Worm (Caenorhabditis elegans) whole organism, mixed stage, embryonic: ENCODE results near the gene F55A11.4.

Source experiments
- M03D4.4 ChIP-seq: sonication (generic microtip); optimal IDR thresholded peaks from 2 replicates; lab custom pipeline; 2017; ENCODE audit warnings: mild to moderate bottlenecking, missing genetic modification characterization, missing compliant biosample characterization
- bed-3 ChIP-seq: fragments of 200-800 bp; sonication (Bioruptor generic); optimal IDR thresholded peaks from 3 replicates; lab custom pipeline; 2018; ENCODE audit warnings: mild to moderate bottlenecking, missing genetic modification characterization, moderate library complexity, missing compliant biosample characterization
- blmp-1 ChIP-seq: fragments of 150-350 bp; optimal IDR thresholded peaks from 2 replicates; lab custom pipeline; 2014; ENCODE audit warnings: missing biosample characterization, missing genetic modification characterization
- ceh-43 ChIP-seq: fragments of 200-800 bp; sonication (Bioruptor generic); optimal IDR thresholded peaks from 2 replicates; lab custom pipeline; 2018; ENCODE audit warnings: mild to moderate bottlenecking, missing genetic modification characterization, moderate library complexity, missing compliant biosample characterization
- ceh-83 ChIP-seq: fragments of 200-800 bp; sonication (Bioruptor generic); optimal IDR thresholded peaks from 2 replicates; lab custom pipeline; 2018; ENCODE audit warnings: mild to moderate bottlenecking, missing genetic modification characterization, missing compliant biosample characterization
- ces-1 ChIP-seq: fragments of 150-350 bp; optimal IDR thresholded peaks from 2 replicates; lab custom pipeline; 2014; ENCODE audit warnings: missing biosample characterization, missing genetic modification reagents, missing genetic modification characterization
- cnd-1 ChIP-seq: fragments of 200-800 bp; sonication (Bioruptor generic); optimal IDR thresholded peaks from 2 replicates; lab custom pipeline; 2018; ENCODE audit warnings: mild to moderate bottlenecking, missing genetic modification characterization, missing compliant biosample characterization
- drap-1 ChIP-seq: fragments of 200-800 bp; sonication (Bioruptor generic); optimal IDR thresholded peaks from 3 replicates; lab custom pipeline; 2018; ENCODE audit warnings: mild to moderate bottlenecking, missing genetic modification characterization, missing compliant biosample characterization
- elt-1 ChIP-seq: sonication (generic microtip); optimal IDR thresholded peaks from 2 replicates; lab custom pipeline; 2017; ENCODE audit warnings: missing genetic modification characterization, mild to moderate bottlenecking, missing compliant biosample characterization, antibody characterized with exemption, moderate library complexity, borderline replicate concordance; ENCODE audit not compliant: insufficient read depth
- elt-3 ChIP-seq: fragments of 150-350 bp; optimal IDR thresholded peaks from 2 replicates; lab custom pipeline; 2014; ENCODE audit warnings: missing biosample characterization, missing genetic modification characterization
- flh-1 ChIP-seq: fragments of 200-800 bp; sonication (Bioruptor generic); optimal IDR thresholded peaks from 2 replicates; lab custom pipeline; 2018; ENCODE audit warnings: mild to moderate bottlenecking, missing genetic modification characterization, moderate library complexity, missing compliant biosample characterization
- ham-2 ChIP-seq: fragments of 200-800 bp; sonication (Bioruptor generic); optimal IDR thresholded peaks from 2 replicates; lab custom pipeline; 2018; ENCODE audit warnings: mild to moderate bottlenecking, missing genetic modification characterization, missing compliant biosample characterization
- hlh-1 ChIP-seq: fragments of 150-350 bp; optimal IDR thresholded peaks from 2 replicates; lab custom pipeline; 2014; ENCODE audit warnings: missing biosample characterization, missing genetic modification reagents, missing genetic modification characterization
- lin-13 ChIP-seq: fragments of 150-350 bp; optimal IDR thresholded peaks from 2 replicates; lab custom pipeline; 2014; ENCODE audit warnings: missing biosample characterization, missing genetic modification characterization
- lin-32 ChIP-seq: fragments of 200-800 bp; sonication (Bioruptor generic); optimal IDR thresholded peaks from 2 replicates; lab custom pipeline; 2018; ENCODE audit warnings: mild to moderate bottlenecking, missing genetic modification characterization, missing compliant biosample characterization
- lsy-2 ChIP-seq: fragments of 150-350 bp; optimal IDR thresholded peaks from 2 replicates; lab custom pipeline; 2014; ENCODE audit warnings: missing biosample characterization, missing genetic modification characterization
- mab-5 ChIP-seq: fragments of 150-350 bp; optimal IDR thresholded peaks from 2 replicates; lab custom pipeline; 2014; ENCODE audit warnings: missing biosample characterization, missing genetic modification characterization
- mep-1 ChIP-seq: fragments of 150-350 bp; optimal IDR thresholded peaks from 2 replicates; lab custom pipeline; 2017; ENCODE audit warnings: missing biosample characterization, missing genetic modification reagents, missing genetic modification characterization, inconsistent platforms
- mls-2 ChIP-seq: sonication (generic microtip); optimal IDR thresholded peaks from 2 replicates; lab custom pipeline; 2016; ENCODE audit warnings: mild to moderate bottlenecking, missing genetic modification characterization, moderate library complexity, missing compliant biosample characterization
- nhr-12 ChIP-seq: fragments of 150-350 bp; optimal IDR thresholded peaks from 2 replicates; lab custom pipeline; 2014; ENCODE audit warnings: missing biosample characterization, missing genetic modification characterization
- nhr-2 ChIP-seq: fragments of 150-350 bp; optimal IDR thresholded peaks from 2 replicates; lab custom pipeline; 2014; ENCODE audit warnings: missing biosample characterization, missing genetic modification characterization
- nhr-237 ChIP-seq: fragments of 150-350 bp; optimal IDR thresholded peaks from 2 replicates; lab custom pipeline; 2014; ENCODE audit warnings: missing biosample characterization, missing genetic modification characterization
- nhr-76 ChIP-seq: sonication (generic microtip); optimal IDR thresholded peaks from 2 replicates; lab custom pipeline; 2017; ENCODE audit warnings: missing biosample characterization, missing genetic modification characterization
- sem-2 ChIP-seq: fragments of 200-800 bp; sonication (Bioruptor generic); optimal IDR thresholded peaks from 2 replicates; lab custom pipeline; 2018; ENCODE audit warnings: mild to moderate bottlenecking, missing genetic modification characterization, missing compliant biosample characterization
- snpc-4 ChIP-seq: fragments of 150-350 bp; optimal IDR thresholded peaks from 2 replicates; lab custom pipeline; 2014; ENCODE audit warnings: missing biosample characterization, missing genetic modification characterization
- sptf-1 ChIP-seq: sonication (generic microtip); optimal IDR thresholded peaks from 2 replicates; lab custom pipeline; 2017; ENCODE audit warnings: mild to moderate bottlenecking, missing genetic modification characterization, moderate library complexity, missing compliant biosample characterization
- tbx-8 ChIP-seq: fragments of 200-800 bp; sonication (Bioruptor generic); optimal IDR thresholded peaks from 2 replicates; lab custom pipeline; 2018; ENCODE audit warnings: mild to moderate bottlenecking, missing genetic modification characterization, moderate library complexity, missing compliant biosample characterization
- unc-120 ChIP-seq: sonication (generic microtip); optimal IDR thresholded peaks from 2 replicates; lab custom pipeline; 2017; ENCODE audit warnings: missing genetic modification characterization, missing compliant biosample characterization; ENCODE audit not compliant: poor library complexity, severe bottlenecking
- unc-39 ChIP-seq: fragments of 150-350 bp; optimal IDR thresholded peaks from 2 replicates; lab custom pipeline; 2014; ENCODE audit warnings: missing biosample characterization, missing genetic modification characterization
- unc-62 ChIP-seq: fragments of 150-350 bp; optimal IDR thresholded peaks from 2 replicates; lab custom pipeline; 2014; ENCODE audit warnings: missing biosample characterization, missing genetic modification reagents, missing genetic modification characterization
- zip-8 ChIP-seq: fragments of 150-350 bp; optimal IDR thresholded peaks from 2 replicates; lab custom pipeline; 2014; ENCODE audit warnings: missing biosample characterization, missing genetic modification characterization
- ztf-11 ChIP-seq: fragments of 150-350 bp; optimal IDR thresholded peaks from 2 replicates; lab custom pipeline; 2014; ENCODE audit warnings: missing biosample characterization, missing genetic modification characterization

Gene F55A11.4

ce11 chrV:11815566-11815965 is 45.3 kb downstream of the F55A11.4 start:
- TF ChIP-seq mls-2 (tag; lab: Kevin White, UChicago) (no peak), sem-2 (no peak), nhr-2 (tag; lab: Kevin White, UChicago) (no peak), lsy-2 (tag; lab: Kevin White, UChicago) (no peak), ham-2 (GFP tag; lab: Kevin White, UChicago) (no peak), drap-1 (GFP tag; lab: Kevin White, UChicago) (no peak), M03D4.4 (no peak)

ce11 chrV:11817263-11817726 is 47.0 kb downstream of the F55A11.4 start:
- TF ChIP-seq nhr-76 (tag; lab: Kevin White, UChicago) (no peak), blmp-1 (tag; lab: Kevin White, UChicago) (no peak), mep-1 (no peak), ztf-11 (tag; lab: Kevin White, UChicago) (no peak), lin-13 (tag; lab: Kevin White, UChicago) (no peak), tbx-8 (no peak), lin-32 (GFP tag; lab: Kevin White, UChicago) (no peak), nhr-237 (tag; lab: Kevin White, UChicago) (no peak), M03D4.4 (no peak), sem-2 (no peak), drap-1 (GFP tag; lab: Kevin White, UChicago) (no peak)

- TF ChIP-seq tbx-8, result no peak
- no peak for TF ChIP-seq elt-1 (tag; lab: Kevin White, UChicago)
- no peak for TF ChIP-seq bed-3 (GFP tag; lab: Kevin White, UChicago)
- TF ChIP-seq ces-1, result no peak
- TF ChIP-seq hlh-1 (tag; lab: Kevin White, UChicago), result no peak
- TF ChIP-seq elt-3 (tag; lab: Kevin White, UChicago), result no peak
Measured at ce11 chrV:11818064-11818463, 47.8 kb downstream of the F55A11.4 start.

- TF ChIP-seq unc-62 (no peak), zip-8 (tag; lab: Kevin White, UChicago) (no peak), M03D4.4 (no peak), cnd-1 (tag; lab: Kevin White, UChicago) (no peak), nhr-76 (tag; lab: Kevin White, UChicago) (no peak), snpc-4 (no peak), ceh-83 (GFP tag; lab: Kevin White, UChicago) (no peak), ztf-11 (tag; lab: Kevin White, UChicago) (no peak), tbx-8 (no peak), drap-1 (GFP tag; lab: Kevin White, UChicago) (no peak), nhr-12 (tag; lab: Kevin White, UChicago) (no peak), unc-120 (tag; lab: Kevin White, UChicago) (no peak), unc-39 (tag; lab: Kevin White, UChicago) (no peak), sptf-1 (no peak), lsy-2 (tag; lab: Kevin White, UChicago) (no peak), mab-5 (tag; lab: Kevin White, UChicago) (no peak), flh-1 (GFP tag; lab: Kevin White, UChicago) (no peak), sem-2 (no peak)
Measured at ce11 chrV:11818786-11819185, 48.5 kb downstream of the F55A11.4 start.

- no peak for TF ChIP-seq unc-39 (tag; lab: Kevin White, UChicago)
- TF ChIP-seq ceh-43 (GFP tag; lab: Kevin White, UChicago), result no peak
- TF ChIP-seq lsy-2 (tag; lab: Kevin White, UChicago), result no peak
- no peak for TF ChIP-seq zip-8 (tag; lab: Kevin White, UChicago)
- TF ChIP-seq unc-62, result no peak
Measured at ce11 chrV:11819451-11819850, 49.2 kb downstream of the F55A11.4 start.
